Worm (Caenorhabditis elegans): Measurements from ENCODE around the gene cng-3.

DNA sequence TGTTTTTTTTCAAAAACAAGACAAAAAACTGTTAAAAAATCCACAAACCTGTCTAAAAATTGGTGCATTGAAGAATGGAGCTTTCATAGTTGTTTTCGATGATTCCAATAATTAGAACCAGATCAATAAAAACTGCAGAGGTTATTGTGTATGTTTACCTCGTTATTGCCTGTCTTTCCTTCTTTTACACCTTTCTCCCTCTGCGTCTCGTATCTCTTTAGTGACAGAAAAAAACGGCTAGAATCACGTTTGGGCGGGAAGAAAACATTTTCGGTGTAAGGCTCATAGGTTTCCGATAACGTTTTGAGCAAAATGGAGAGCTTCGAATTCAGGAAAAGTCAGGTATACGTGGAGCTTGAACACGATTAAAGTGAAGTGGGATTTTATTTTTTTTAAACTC is 27.8 kb upstream of the cng-3 start, which contains the start of gene ethe-1:
- TF ChIP-seq nhr-12 (tag; optimal IDR thresholded peaks at IDR 0.05) (no peak), nhr-237 (tag; optimal IDR thresholded peaks at IDR 0.05) (no peak)
